Worm (Caenorhabditis elegans) whole organism, L3 larva: ENCODE data around the gene fbxa-139.

Experiments used
- R02D3.7 ChIP-seq: fragments of 150-350 bp; optimal IDR thresholded peaks from 2 replicates; lab custom pipeline; 2014; ENCODE audit warnings: missing biosample characterization, missing genetic modification characterization
- ZK546.5 ChIP-seq: sonication (generic microtip); optimal IDR thresholded peaks from 2 replicates; lab custom pipeline; 2017; ENCODE audit warnings: missing biosample characterization, missing genetic modification characterization
- aly-2 ChIP-seq: fragments of 150-350 bp; optimal IDR thresholded peaks from 2 replicates; lab custom pipeline; 2014; ENCODE audit warnings: missing biosample characterization, missing genetic modification characterization
- ama-1 ChIP-seq: fragments of 150-350 bp; optimal IDR thresholded peaks from 2 replicates; lab custom pipeline; 2018
- ceh-16 ChIP-seq: sonication (generic microtip); optimal IDR thresholded peaks from 2 replicates; lab custom pipeline; 2017; ENCODE audit warnings: missing biosample characterization, missing genetic modification characterization
- ceh-28 ChIP-seq: fragments of 150-350 bp; optimal IDR thresholded peaks from 2 replicates; lab custom pipeline; 2014; ENCODE audit warnings: missing biosample characterization, missing genetic modification reagents, missing genetic modification characterization
- ceh-82 ChIP-seq: fragments of 150-350 bp; optimal IDR thresholded peaks from 2 replicates; lab custom pipeline; 2014; ENCODE audit warnings: missing biosample characterization, missing genetic modification characterization
- ceh-9 ChIP-seq: sonication (generic microtip); optimal IDR thresholded peaks from 2 replicates; lab custom pipeline; 2018; ENCODE audit warnings: missing biosample characterization, missing genetic modification characterization
- daf-12 ChIP-seq: fragments of 150-350 bp; optimal IDR thresholded peaks from 2 replicates; lab custom pipeline; 2014; ENCODE audit warnings: missing biosample characterization, missing genetic modification reagents, missing genetic modification characterization
- egl-27 ChIP-seq: sonication (generic microtip); optimal IDR thresholded peaks from 4 replicates; lab custom pipeline; 2017; ENCODE audit warnings: missing biosample characterization, missing genetic modification reagents, missing genetic modification characterization
- elt-1 ChIP-seq: fragments of 150-350 bp; optimal IDR thresholded peaks from 2 replicates; lab custom pipeline; 2014; ENCODE audit warnings: missing biosample characterization, missing genetic modification characterization
- elt-2 ChIP-seq: sonication (generic microtip); optimal IDR thresholded peaks from 2 replicates; lab custom pipeline; 2016; ENCODE audit warnings: missing genetic modification reagents, mild to moderate bottlenecking, missing genetic modification characterization, missing compliant biosample characterization
- elt-3 ChIP-seq, 3 experiments: fragments of 150-350 bp in 1 of 3; sonication (generic microtip) in 2 of 3; optimal IDR thresholded peaks; 2 replicates in 2 of 3; 4 replicates in 1 of 3; lab custom pipeline; 2014 to 2017; ENCODE audit warnings: missing biosample characterization in 3 of 3, missing genetic modification characterization in 3 of 3
- eor-1 ChIP-seq, 2 experiments: fragments of 150-350 bp; optimal IDR thresholded peaks; 2 replicates each; lab custom pipeline; 2014 to 2018; ENCODE audit warnings: missing biosample characterization in 2 of 2, missing genetic modification characterization in 2 of 2
- fkh-2 ChIP-seq: fragments of 150-350 bp; optimal IDR thresholded peaks from 2 replicates; lab custom pipeline; 2014; ENCODE audit warnings: missing biosample characterization, missing genetic modification reagents, missing genetic modification characterization
- fos-1 ChIP-seq: fragments of 150-350 bp; optimal IDR thresholded peaks from 2 replicates; lab custom pipeline; 2014; ENCODE audit warnings: missing biosample characterization, missing genetic modification characterization
- jun-1 ChIP-seq: fragments of 150-350 bp; optimal IDR thresholded peaks from 2 replicates; lab custom pipeline; 2014; ENCODE audit warnings: missing biosample characterization, missing genetic modification reagents, missing genetic modification characterization
- lin-15B ChIP-seq: fragments of 150-350 bp; optimal IDR thresholded peaks from 2 replicates; lab custom pipeline; 2014; ENCODE audit warnings: missing biosample characterization, missing genetic modification characterization
- lin-39 ChIP-seq: fragments of 150-350 bp; optimal IDR thresholded peaks from 2 replicates; lab custom pipeline; 2018; ENCODE audit warnings: missing biosample characterization, missing genetic modification reagents, missing genetic modification characterization
- lsy-12 ChIP-seq: sonication (generic microtip); optimal IDR thresholded peaks from 2 replicates; lab custom pipeline; 2016; ENCODE audit warnings: mild to moderate bottlenecking, missing genetic modification characterization, missing compliant biosample characterization
- mdl-1 ChIP-seq: fragments of 150-350 bp; optimal IDR thresholded peaks from 2 replicates; lab custom pipeline; 2014; ENCODE audit warnings: missing biosample characterization, missing genetic modification characterization
- mml-1 ChIP-seq: fragments of 150-350 bp; sonication (generic microtip); optimal IDR thresholded peaks from 3 replicates; lab custom pipeline; 2014; ENCODE audit warnings: missing biosample characterization, missing genetic modification characterization
- nhr-11 ChIP-seq: fragments of 150-350 bp; optimal IDR thresholded peaks from 2 replicates; lab custom pipeline; 2014; ENCODE audit warnings: missing biosample characterization, missing genetic modification characterization
- nhr-12 ChIP-seq: fragments of 150-350 bp; optimal IDR thresholded peaks from 2 replicates; lab custom pipeline; 2014; ENCODE audit warnings: missing biosample characterization, missing genetic modification characterization
- nhr-23 ChIP-seq: fragments of 150-350 bp; optimal IDR thresholded peaks from 2 replicates; lab custom pipeline; 2014; ENCODE audit warnings: missing biosample characterization, missing genetic modification reagents, missing genetic modification characterization
- nhr-237 ChIP-seq: fragments of 150-350 bp; optimal IDR thresholded peaks from 2 replicates; lab custom pipeline; 2014; ENCODE audit warnings: missing biosample characterization, missing genetic modification characterization
- nhr-25 ChIP-seq: sonication (generic microtip); optimal IDR thresholded peaks from 2 replicates; lab custom pipeline; 2017; ENCODE audit warnings: missing biosample characterization, missing genetic modification characterization
- nhr-28 ChIP-seq: fragments of 150-350 bp; optimal IDR thresholded peaks from 2 replicates; lab custom pipeline; 2014; ENCODE audit warnings: missing biosample characterization, missing genetic modification characterization
- nhr-77 ChIP-seq: fragments of 150-350 bp; optimal IDR thresholded peaks from 2 replicates; lab custom pipeline; 2014; ENCODE audit warnings: missing biosample characterization, missing genetic modification characterization
- pqm-1 ChIP-seq: fragments of 150-350 bp; optimal IDR thresholded peaks from 2 replicates; lab custom pipeline; 2017; ENCODE audit warnings: missing biosample characterization, missing genetic modification characterization, inconsistent platforms
- sea-2 ChIP-seq: fragments of 150-350 bp; sonication (generic microtip); optimal IDR thresholded peaks from 4 replicates; lab custom pipeline; 2014; ENCODE audit warnings: missing biosample characterization, missing genetic modification reagents, missing genetic modification characterization
- snpc-4 ChIP-seq: fragments of 150-350 bp; optimal IDR thresholded peaks from 2 replicates; lab custom pipeline; 2014; ENCODE audit warnings: missing biosample characterization, missing genetic modification characterization
- tbx-2 ChIP-seq: sonication (generic microtip); optimal IDR thresholded peaks from 2 replicates; lab custom pipeline; 2016; ENCODE audit warnings: mild to moderate bottlenecking, missing genetic modification characterization, missing compliant biosample characterization
- unc-39 ChIP-seq: sonication (generic microtip); optimal IDR thresholded peaks from 4 replicates; lab custom pipeline; 2017; ENCODE audit warnings: missing biosample characterization, missing genetic modification characterization
- unc-62 ChIP-seq: fragments of 150-350 bp; sonication (generic microtip); optimal IDR thresholded peaks from 4 replicates; lab custom pipeline; 2014; ENCODE audit warnings: missing biosample characterization, missing genetic modification reagents, missing genetic modification characterization
- ztf-11 ChIP-seq: fragments of 150-350 bp; optimal IDR thresholded peaks from 2 replicates; lab custom pipeline; 2014; ENCODE audit warnings: missing biosample characterization, missing genetic modification characterization

Gene fbxa-139

ce11 chrV:15621518-15621917, 27.0 kb upstream of the fbxa-139 start, which contains the start of gene C55A1.1:
C55A1.1 (plus strand) TSS chrV:15621818.
- TF ChIP-seq R02D3.7 (tag; lab: Kevin White, UChicago) (no peak), nhr-23 (tag; lab: Kevin White, UChicago) (no peak), unc-39 (tag; lab: Kevin White, UChicago) (no peak), lin-15B (tag; lab: Kevin White, UChicago) (no peak), ceh-9 (no peak)
- TF ChIP-seq, all 47 proteins: peak for 0

DNA sequence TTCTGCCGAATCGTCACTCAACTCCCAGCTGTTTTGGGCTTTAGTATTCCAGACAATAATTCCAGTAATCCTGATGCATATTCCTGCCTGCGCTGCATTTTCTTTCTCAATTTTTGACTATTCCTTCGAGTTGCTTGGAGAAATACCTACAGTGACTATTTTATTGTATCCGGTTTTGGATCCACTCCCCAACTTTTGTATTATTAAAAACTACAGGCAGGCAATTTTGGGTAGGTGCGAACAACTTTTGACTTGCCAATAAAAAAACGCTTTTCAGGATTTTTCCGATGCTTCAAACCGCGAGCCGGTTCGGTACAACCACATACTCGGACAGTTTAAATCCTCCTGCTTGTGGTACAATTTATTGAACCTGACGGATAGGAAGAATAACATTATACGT, 20.1 kb upstream of the fbxa-139 start:
- TF ChIP-seq fkh-2 (tag; lab: Kevin White, UChicago) (no peak), ceh-82 (no peak), elt-1 (tag; lab: Kevin White, UChicago) (no peak), eor-1 (tag; optimal IDR thresholded peaks at IDR 0.05; lab: Kevin White, UChicago) (no peak), nhr-237 (no peak), lsy-12 (tag; lab: Kevin White, UChicago) (no peak), aly-2 (no peak), unc-39 (tag; lab: Kevin White, UChicago) (no peak), pqm-1 (tag; lab: Kevin White, UChicago) (no peak), elt-2 (tag; lab: Kevin White, UChicago) (no peak), tbx-2 (tag; lab: Kevin White, UChicago) (no peak), ceh-16 (no peak), nhr-11 (tag; lab: Kevin White, UChicago) (no peak), ama-1 (lab: Kevin White, UChicago) (no peak), mdl-1 (tag; lab: Kevin White, UChicago) (no peak), elt-3 (tag; optimal IDR thresholded peaks at IDR 0.05; lab: Kevin White, UChicago) (no peak), nhr-25 (tag; lab: Kevin White, UChicago) (no peak)

ce11 chrV:15612886-15613285, 18.4 kb upstream of the fbxa-139 start, which contains the start of gene str-263:
str-263 (plus strand) TSS chrV:15613186.
- TF ChIP-seq nhr-25 (tag; lab: Kevin White, UChicago) (no peak), elt-3 (tag; optimal IDR thresholded peaks at IDR 0.05; lab: Kevin White, UChicago) (no peak), elt-1 (tag; lab: Kevin White, UChicago) (no peak), fos-1 (tag; lab: Kevin White, UChicago) (no peak), lin-39 (tag; lab: Kevin White, UChicago) (no peak), elt-2 (tag; lab: Kevin White, UChicago) (no peak), snpc-4 (no peak), nhr-11 (tag; lab: Kevin White, UChicago) (no peak), nhr-23 (tag; lab: Kevin White, UChicago) (no peak), nhr-237 (no peak), ceh-9 (no peak), ZK546.5 (no peak), mdl-1 (tag; lab: Kevin White, UChicago) (no peak)
- TF ChIP-seq, all 47 proteins: peak for 0

DNA sequence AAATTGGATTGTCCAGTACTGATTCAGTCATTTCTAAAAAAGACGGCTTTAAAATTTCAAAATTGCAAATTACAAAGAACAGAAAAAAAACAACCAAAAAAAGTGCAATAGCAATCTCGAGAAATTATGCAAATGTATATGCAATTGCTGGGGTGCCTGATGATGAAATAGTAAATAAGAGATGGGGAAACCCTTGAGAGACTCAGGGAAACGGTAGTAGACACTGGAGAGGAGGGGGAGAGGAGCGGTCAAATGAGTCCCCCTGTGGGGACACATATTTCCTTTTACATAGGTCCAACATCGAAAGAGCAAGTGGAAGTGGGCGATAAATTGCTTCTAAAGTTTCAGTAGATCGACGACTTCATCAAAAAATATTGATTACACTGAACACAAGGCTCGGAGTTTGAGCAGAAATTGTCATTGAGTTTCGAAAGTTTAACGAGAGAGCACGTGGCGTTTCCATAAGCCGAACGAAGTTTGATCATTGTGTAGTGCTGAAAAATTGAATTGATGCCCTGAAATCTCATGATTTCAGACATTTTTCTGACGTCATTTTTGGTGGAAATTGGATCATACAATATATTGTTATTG, 16.0 kb upstream of the fbxa-139 start, which contains the start of the genes fbxa-153 and str-12:
Gene fbxa-153, minus strand, starts transcription at position 35 of the 591 bp plus-strand sequence.
Gene str-12, plus strand, starts transcription at position 541 of the 591 bp plus-strand sequence.
- TF ChIP-seq snpc-4 (peak; percentile 23), ama-1 (lab: Kevin White, UChicago) (no peak), lin-39 (tag; lab: Kevin White, UChicago) (peak; percentile 46), lin-15B (tag; lab: Kevin White, UChicago) (peak; percentile 20)

- TF ChIP-seq unc-62 (GFP tag; lab: Kevin White, UChicago) (no peak), R02D3.7 (tag; lab: Kevin White, UChicago) (no peak), ama-1 (lab: Kevin White, UChicago) (no peak), lin-15B (tag; lab: Kevin White, UChicago) (no peak), ztf-11 (tag; lab: Kevin White, UChicago) (no peak), lin-39 (tag; lab: Kevin White, UChicago) (no peak), jun-1 (no peak), nhr-28 (no peak)
These were observed 10.6 kb upstream of the fbxa-139 start, which contains the start of gene fbxa-154 for ce11 chrV:15605045-15605444. fbxa-154 (minus strand) TSS chrV:15605145.

DNA sequence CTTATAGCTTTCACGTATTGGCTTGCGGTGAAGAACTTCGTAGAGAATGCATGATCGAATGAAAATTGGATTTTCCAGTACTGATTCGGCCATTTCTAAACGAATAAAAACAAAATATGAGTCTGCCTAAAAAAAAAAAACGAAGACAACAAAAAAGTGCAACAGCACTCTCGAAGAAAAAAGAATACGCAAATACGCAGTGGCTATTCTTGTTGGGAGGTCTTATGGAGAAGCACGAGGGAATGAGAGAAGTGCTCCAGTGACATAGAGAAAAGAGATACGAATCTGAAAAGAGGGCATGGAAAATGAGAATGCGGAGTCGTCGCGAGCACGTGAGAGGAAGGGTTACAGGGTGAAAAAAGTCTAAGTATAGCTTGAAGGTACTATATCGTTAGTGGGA, 7.8 kb upstream of the fbxa-139 start, which contains the start of gene fbxa-152:
Gene fbxa-152, minus strand, starts transcription at position 101 of the 400 bp plus-strand sequence.
- TF ChIP-seq nhr-237 (no peak), nhr-77 (tag; lab: Kevin White, UChicago) (no peak), daf-12 (tag; lab: Kevin White, UChicago) (no peak), nhr-12 (tag; lab: Kevin White, UChicago) (no peak), tbx-2 (tag; lab: Kevin White, UChicago) (no peak), R02D3.7 (tag; lab: Kevin White, UChicago) (no peak), lsy-12 (tag; lab: Kevin White, UChicago) (no peak), fkh-2 (tag; lab: Kevin White, UChicago) (no peak), ceh-28 (tag; lab: Kevin White, UChicago) (no peak), mml-1 (no peak), aly-2 (no peak), nhr-23 (tag; lab: Kevin White, UChicago) (no peak), sea-2 (no peak), nhr-25 (tag; lab: Kevin White, UChicago) (no peak), egl-27 (tag; lab: Kevin White, UChicago) (no peak)
- TF ChIP-seq, all 47 proteins: peak for 0
